Worm (Caenorhabditis elegans): Measurements from ENCODE around the gene vti-1.

vti-1 gene

DNA sequence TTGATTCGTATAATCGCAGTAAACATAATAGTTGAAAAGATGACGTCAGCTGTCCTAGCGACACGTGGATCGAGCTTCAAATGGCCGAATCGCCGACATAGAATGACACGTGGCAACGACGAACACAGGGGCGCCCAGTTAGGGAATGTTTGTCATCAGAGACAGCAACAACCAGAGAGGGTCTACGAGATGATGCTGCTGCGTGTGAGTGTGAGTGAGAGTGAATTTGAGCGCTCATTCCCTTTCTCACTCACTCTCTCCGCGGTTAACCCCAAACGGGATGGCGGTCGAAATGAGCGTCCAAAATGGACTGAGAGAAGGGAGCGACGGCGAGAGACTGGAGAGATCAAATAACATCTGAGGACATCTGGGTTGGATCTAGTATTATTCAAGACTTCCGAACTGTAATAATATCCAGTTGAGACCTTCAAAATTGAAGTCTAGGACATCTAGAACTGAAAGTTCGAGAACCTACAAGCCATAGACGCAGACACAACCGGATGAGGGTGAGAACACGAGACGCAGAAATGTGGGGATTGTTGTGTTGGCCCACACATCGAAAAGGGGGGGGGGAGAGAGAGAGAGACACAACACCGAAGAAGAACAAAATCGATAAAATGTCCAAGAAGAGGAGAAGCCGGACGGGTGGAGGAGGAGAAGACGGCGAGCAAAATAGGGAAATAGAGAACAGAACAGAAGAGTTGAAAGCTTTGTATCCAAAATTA, 27.6 kb upstream of the vti-1 start:
- TF ChIP-seq hmg-4 (GFP tag; optimal IDR thresholded peaks at IDR 0.05) (peak; percentile 16), tra-4 (tag; optimal IDR thresholded peaks at IDR 0.05) (no peak)

DNA sequence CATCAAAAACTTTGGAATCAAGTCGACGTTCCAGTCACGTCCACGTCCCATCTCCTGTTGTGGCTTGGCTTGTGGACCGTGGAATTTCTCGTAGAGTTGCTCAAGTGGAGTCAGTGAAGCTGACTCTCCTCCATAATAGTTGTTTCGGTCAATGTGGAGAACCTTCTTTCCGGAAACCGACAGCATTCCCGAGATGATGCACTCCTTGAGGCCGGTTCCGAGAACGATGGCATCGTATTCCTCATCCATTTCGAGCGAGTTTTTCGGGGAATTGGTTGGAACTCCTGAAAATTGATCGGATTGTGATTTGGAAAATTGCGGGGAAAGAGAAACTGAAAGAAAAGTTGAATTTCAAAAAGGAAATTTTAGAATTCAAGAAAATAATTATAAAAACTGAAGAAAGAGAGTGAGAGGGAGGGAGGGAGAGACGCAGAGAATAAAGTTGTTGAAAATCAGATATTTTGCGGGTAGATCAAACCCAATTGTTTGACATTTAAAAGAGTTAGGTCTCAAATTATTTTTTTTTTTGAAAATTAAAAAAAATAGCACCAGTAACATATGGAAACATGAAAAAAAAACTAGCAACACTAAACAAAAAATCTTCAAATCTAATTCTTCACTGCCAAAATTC, 26.3 kb upstream of the vti-1 start, which contains the start of gene gdi-1:
Gene gdi-1 (minus strand): TSS at position 286 of the 631 bp plus-strand sequence.
- TF ChIP-seq hmbx-1 (tag; optimal IDR thresholded peaks at IDR 0.05), result no peak
- no peak for TF ChIP-seq ceh-13 (GFP tag; optimal IDR thresholded peaks at IDR 0.05)
- TF ChIP-seq hmg-4 (GFP tag; optimal IDR thresholded peaks at IDR 0.05), result no peak
- TF ChIP-seq B0310.2 (tag; optimal IDR thresholded peaks at IDR 0.05), result no peak
- no peak for TF ChIP-seq pes-1 (GFP tag; IDR thresholded peaks at IDR 0.05)
- TF ChIP-seq aly-1 (tag; optimal IDR thresholded peaks at IDR 0.05), result no peak
- no peak for TF ChIP-seq scrt-1 (GFP tag; IDR thresholded peaks at IDR 0.05)
- TF ChIP-seq tbx-11 (GFP tag; IDR thresholded peaks at IDR 0.05), result no peak

DNA sequence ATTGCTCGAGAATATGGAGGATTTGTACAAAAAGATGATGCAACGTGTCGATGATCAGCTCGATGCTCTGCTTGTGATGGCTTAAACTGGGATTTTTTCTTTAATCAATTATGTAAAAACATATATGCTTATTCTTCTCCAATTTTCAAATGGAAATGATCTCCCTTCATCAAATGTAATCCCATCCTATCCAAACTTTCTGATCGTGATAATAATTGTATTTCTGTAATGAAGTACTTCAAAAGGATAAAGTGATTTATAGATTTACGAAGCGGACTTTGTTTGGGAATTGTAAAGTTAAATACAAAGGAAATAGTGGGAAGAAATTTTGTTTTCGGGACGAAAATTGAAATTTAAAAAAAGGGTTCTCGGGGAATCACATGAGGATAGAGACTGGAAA, 24.1 kb upstream of the vti-1 start:
- TF ChIP-seq ceh-36 (tag; optimal IDR thresholded peaks at IDR 0.05) (no peak), scrt-1 (GFP tag; IDR thresholded peaks at IDR 0.05) (no peak), tbx-11 (GFP tag; IDR thresholded peaks at IDR 0.05) (no peak), sea-1 (GFP tag; conservative IDR thresholded peaks at IDR 0.05) (no peak), ama-1 (optimal IDR thresholded peaks at IDR 0.05) (no peak), flt-1 (GFP tag; IDR thresholded peaks at IDR 0.05) (no peak), hmg-4 (GFP tag; optimal IDR thresholded peaks at IDR 0.05) (no peak), tbx-37 (GFP tag; conservative IDR thresholded peaks at IDR 0.05) (no peak), F13C5.2 (tag; optimal IDR thresholded peaks at IDR 0.05) (no peak)

DNA sequence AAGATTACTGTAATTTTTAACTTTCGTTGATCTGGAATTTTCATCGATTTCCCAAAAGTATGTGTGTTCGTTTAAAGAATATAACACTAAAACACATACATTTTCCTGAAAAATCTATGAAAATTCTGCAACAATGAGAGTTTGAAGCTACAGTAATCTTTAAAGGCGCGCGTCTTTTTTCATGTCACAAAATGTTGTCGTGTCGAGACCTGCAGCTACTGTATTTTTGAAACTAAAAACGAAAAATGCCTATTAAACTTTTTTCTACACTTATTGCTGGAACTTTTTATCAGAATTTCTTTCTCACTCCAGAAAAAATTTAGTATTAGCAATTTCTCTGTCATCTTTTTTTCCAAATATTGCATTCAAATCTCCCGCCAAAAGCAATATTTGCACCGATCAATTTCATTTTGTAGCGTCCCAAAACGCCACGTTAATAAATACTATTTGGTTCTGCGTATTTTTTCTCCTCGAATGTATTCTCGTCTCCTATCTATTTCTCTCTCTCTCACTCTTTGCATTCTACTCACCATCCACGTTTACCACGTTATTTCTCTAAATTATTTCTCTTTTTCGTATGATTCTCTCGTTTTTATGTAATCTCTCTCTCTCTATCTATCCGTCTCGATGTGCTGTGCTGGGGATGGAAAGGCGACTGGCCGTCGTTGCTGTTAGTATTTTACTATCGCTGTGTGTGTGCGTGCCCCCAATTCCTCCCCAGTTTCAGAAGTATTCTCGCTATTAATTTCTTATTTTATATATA, 20.1 kb upstream of the vti-1 start, which contains the start of gene melo-1:
Gene melo-1 (plus strand): TSS at position 658 of the 763 bp plus-strand sequence.
- no peak for TF ChIP-seq B0310.2 (tag; optimal IDR thresholded peaks at IDR 0.05)
- no peak for TF ChIP-seq ceh-13 (GFP tag; optimal IDR thresholded peaks at IDR 0.05)
- no peak for TF ChIP-seq ets-7 (tag; optimal IDR thresholded peaks at IDR 0.05)
- TF ChIP-seq hmbx-1 (tag; optimal IDR thresholded peaks at IDR 0.05), result no peak
- no peak for TF ChIP-seq tbx-11 (GFP tag; IDR thresholded peaks at IDR 0.05)
- no peak for TF ChIP-seq ceh-36 (tag; optimal IDR thresholded peaks at IDR 0.05)
- no peak for TF ChIP-seq hmg-4 (GFP tag; optimal IDR thresholded peaks at IDR 0.05)
- TF ChIP-seq sea-1 (GFP tag; conservative IDR thresholded peaks at IDR 0.05), result no peak
- no peak for TF ChIP-seq tra-4 (tag; optimal IDR thresholded peaks at IDR 0.05)
- no peak for TF ChIP-seq flt-1 (GFP tag; IDR thresholded peaks at IDR 0.05)
- TF ChIP-seq pes-1 (GFP tag; IDR thresholded peaks at IDR 0.05), result no peak
- no peak for TF ChIP-seq ama-1 (optimal IDR thresholded peaks at IDR 0.05)
- no peak for TF ChIP-seq F13C5.2 (tag; optimal IDR thresholded peaks at IDR 0.05)
- no peak for TF ChIP-seq aly-1 (tag; optimal IDR thresholded peaks at IDR 0.05)
- no peak for TF ChIP-seq tbx-37 (GFP tag; conservative IDR thresholded peaks at IDR 0.05)

DNA sequence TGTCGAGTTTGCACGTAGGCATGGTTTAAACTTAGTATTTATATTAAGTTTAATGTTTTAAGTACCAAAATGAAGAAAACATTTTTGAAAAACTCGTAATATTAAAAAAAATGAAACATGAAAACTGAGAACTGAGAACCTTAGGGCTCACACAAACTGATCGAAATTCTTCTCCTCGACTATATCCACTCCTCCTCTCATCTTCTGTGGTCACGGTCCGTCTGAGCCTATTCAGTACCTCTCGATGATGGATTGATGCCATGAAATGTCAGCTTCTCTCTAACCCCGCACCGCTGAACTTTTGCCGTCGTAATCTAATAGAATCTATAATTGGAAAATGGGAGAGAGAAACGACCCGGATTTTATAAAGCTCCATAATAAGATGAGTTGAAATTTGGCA, 18.0 kb upstream of the vti-1 start, which contains the start of gene nlp-56:
Gene nlp-56 (minus strand): TSS at position 257 of the 400 bp plus-strand sequence.
- TF ChIP-seq pes-1 (GFP tag; IDR thresholded peaks at IDR 0.05), result no peak

DNA sequence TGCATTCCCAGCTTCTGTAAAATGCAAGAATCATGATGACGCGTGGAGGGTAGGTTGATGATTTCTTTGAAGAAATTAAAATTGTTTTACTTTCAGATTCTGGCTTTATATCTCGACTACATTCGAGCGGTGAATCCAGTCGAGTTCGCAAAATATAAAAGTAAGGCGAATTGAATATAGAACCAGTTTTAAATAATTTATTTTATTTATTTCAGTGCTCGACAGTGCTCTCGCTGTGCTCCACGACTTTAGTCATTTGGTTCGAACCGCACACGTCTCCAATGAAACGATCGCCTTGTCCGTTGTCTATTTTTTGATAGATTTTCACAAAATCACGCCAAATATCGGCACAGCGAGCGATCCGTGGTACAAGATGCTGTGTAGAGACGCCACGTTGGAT, 15.7 kb upstream of the vti-1 start, which contains the start of gene Y57G11C.1130:
Gene Y57G11C.1130 (plus strand): TSS at position 301 of the 400 bp plus-strand sequence.
- TF ChIP-seq hmg-4 (GFP tag; optimal IDR thresholded peaks at IDR 0.05), result no peak
- TF ChIP-seq ets-7 (tag; optimal IDR thresholded peaks at IDR 0.05), result no peak
- TF ChIP-seq B0310.2 (tag; optimal IDR thresholded peaks at IDR 0.05), result no peak
- TF ChIP-seq F13C5.2 (tag; optimal IDR thresholded peaks at IDR 0.05), result no peak
- no peak for TF ChIP-seq ama-1 (optimal IDR thresholded peaks at IDR 0.05)
- no peak for TF ChIP-seq hmbx-1 (tag; optimal IDR thresholded peaks at IDR 0.05)
- TF ChIP-seq hnd-1 (tag; optimal IDR thresholded peaks at IDR 0.05), result no peak
- TF ChIP-seq sea-1 (GFP tag; conservative IDR thresholded peaks at IDR 0.05), result no peak
- no peak for TF ChIP-seq aly-1 (tag; optimal IDR thresholded peaks at IDR 0.05)
- TF ChIP-seq tra-4 (tag; optimal IDR thresholded peaks at IDR 0.05), result no peak
- no peak for TF ChIP-seq ceh-13 (GFP tag; optimal IDR thresholded peaks at IDR 0.05)
- no peak for TF ChIP-seq ceh-36 (tag; optimal IDR thresholded peaks at IDR 0.05)
- TF ChIP-seq tbx-11 (GFP tag; IDR thresholded peaks at IDR 0.05), result no peak
- no peak for TF ChIP-seq flt-1 (GFP tag; IDR thresholded peaks at IDR 0.05)

DNA sequence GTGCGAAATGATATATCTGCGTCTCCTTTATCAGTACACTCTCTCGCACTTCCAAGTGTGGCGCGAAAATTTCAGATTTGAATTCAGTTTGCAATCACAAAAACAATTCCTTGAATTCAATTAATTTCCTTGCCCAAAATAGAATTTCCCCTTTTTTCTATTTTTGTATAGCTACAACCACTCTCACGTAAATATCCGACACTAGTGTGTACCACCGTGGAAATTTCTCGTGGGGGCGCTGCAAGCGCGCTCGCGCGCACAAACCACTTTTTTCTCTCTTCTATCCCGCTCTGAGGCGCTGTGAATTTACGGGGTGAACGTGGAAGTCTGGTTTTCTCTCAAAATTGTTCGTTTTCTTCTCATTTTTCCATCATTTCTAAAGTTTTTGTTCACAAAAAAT, 15.1 kb upstream of the vti-1 start, which contains the start of gene Y57G11C.8:
Gene Y57G11C.8 (plus strand): TSS at position 301 of the 400 bp plus-strand sequence.
- TF ChIP-seq F13C5.2 (tag; optimal IDR thresholded peaks at IDR 0.05) (no peak), sea-1 (GFP tag; conservative IDR thresholded peaks at IDR 0.05) (no peak), hmg-4 (GFP tag; optimal IDR thresholded peaks at IDR 0.05) (no peak), aly-1 (tag; optimal IDR thresholded peaks at IDR 0.05) (no peak), tra-4 (tag; optimal IDR thresholded peaks at IDR 0.05) (no peak), B0310.2 (tag; optimal IDR thresholded peaks at IDR 0.05) (no peak), hnd-1 (tag; optimal IDR thresholded peaks at IDR 0.05) (no peak), tbx-11 (GFP tag; IDR thresholded peaks at IDR 0.05) (no peak)

Measured in whole organism, early embryonic.